Worm (Caenorhabditis elegans): ENCODE data around the gene uev-2.
A peak's percentile ranks its signal among the peaks of the same experiment; 100 is the strongest.

uev-2 gene

ce11 chrIII:5557246-5557819 is 25.6 kb upstream of the uev-2 start, which contains the start of gene rpc-2 (continued):
- TF ChIP-seq aha-1 (tag) (peak; percentile 66), vab-7 (GFP tag; IDR thresholded peaks at IDR 0.05) (no peak), spr-3 (GFP tag; optimal IDR thresholded peaks at IDR 0.05) (no peak), lin-13 (GFP tag; optimal IDR thresholded peaks at IDR 0.05) (no peak), nhr-77 (tag; optimal IDR thresholded peaks at IDR 0.05) (no peak), madf-9 (GFP tag; conservative IDR thresholded peaks at IDR 0.05) (no peak), tag-97 (GFP tag; IDR thresholded peaks at IDR 0.05) (no peak), lin-1 (GFP tag; IDR thresholded peaks at IDR 0.05) (no peak), php-3 (GFP tag; IDR thresholded peaks at IDR 0.05) (peak; percentile 44; the same call in 1 of the 2 replicates), zip-2 (tag; optimal IDR thresholded peaks at IDR 0.05) (no peak), skn-1 (tag; optimal IDR thresholded peaks at IDR 0.05) (no peak), mes-2 (tag; optimal IDR thresholded peaks at IDR 0.05; ENCODE audit: poor library complexity, severe bottlenecking) (no peak), attf-4 (tag; optimal IDR thresholded peaks at IDR 0.05) (no peak), ceh-62 (tag; optimal IDR thresholded peaks at IDR 0.05) (no peak), F10B5.3 (tag; optimal IDR thresholded peaks at IDR 0.05) (no peak), Y5F2A.4 (GFP tag; optimal IDR thresholded peaks at IDR 0.05) (no peak), ctbp-1 (GFP tag; IDR thresholded peaks at IDR 0.05) (no peak), hlh-30 (tag; optimal IDR thresholded peaks at IDR 0.05; ENCODE audit: insufficient read depth) (no peak), dmd-8 (GFP tag; IDR thresholded peaks at IDR 0.05) (0 out of 2 replicates have a peak, but pooled peaks have one; percentile 51), T26A8.4 (GFP tag; IDR thresholded peaks at IDR 0.05) (peak; percentile 52; the same call in 1 of the 2 replicates), egl-27 (tag; optimal IDR thresholded peaks at IDR 0.05) (no peak), rbr-2 (tag; optimal IDR thresholded peaks at IDR 0.05) (no peak), ceh-28 (tag; optimal IDR thresholded peaks at IDR 0.05) (no peak), ZK546.5 (tag; optimal IDR thresholded peaks at IDR 0.05) (no peak), ztf-11 (tag; optimal IDR thresholded peaks at IDR 0.05) (no peak), ceh-20 (GFP tag; IDR thresholded peaks at IDR 0.05) (no peak), Y75B8A.6 (GFP tag; IDR thresholded peaks at IDR 0.05) (peak; percentile 16; the same call in 1 of the 2 replicates), nhr-48 (tag; optimal IDR thresholded peaks at IDR 0.05) (no peak), daf-19 (GFP tag; conservative IDR thresholded peaks at IDR 0.05) (no peak), mxl-3 (GFP tag; optimal IDR thresholded peaks at IDR 0.05) (no peak), daf-16 (GFP tag; optimal IDR thresholded peaks at IDR 0.05) (no peak), daf-16 (tag; optimal IDR thresholded peaks at IDR 0.05) (no peak), ztf-7 (tag; optimal IDR thresholded peaks at IDR 0.05) (no peak), ceh-44 (GFP tag; IDR thresholded peaks at IDR 0.05) (no peak)

ce11 chrIII:5563680-5564079 is 19.2 kb upstream of the uev-2 start:
- TF ChIP-seq arid-1 (GFP tag; conservative IDR thresholded peaks at IDR 0.05) = no peak
- TF ChIP-seq ctbp-1 (GFP tag; IDR thresholded peaks at IDR 0.05) = no peak
- no peak for TF ChIP-seq F37D6.2 (tag; optimal IDR thresholded peaks at IDR 0.05)
- TF ChIP-seq gei-8 (GFP tag; optimal IDR thresholded peaks at IDR 0.05) = no peak
- TF ChIP-seq zip-11 (GFP tag; IDR thresholded peaks at IDR 0.05) = no peak
- TF ChIP-seq Y75B8A.6 (GFP tag; IDR thresholded peaks at IDR 0.05) = no peak
- no peak for TF ChIP-seq ztf-7 (tag; optimal IDR thresholded peaks at IDR 0.05)
- TF ChIP-seq lin-39 (tag; optimal IDR thresholded peaks at IDR 0.05) = no peak
- TF ChIP-seq egl-27 (tag; optimal IDR thresholded peaks at IDR 0.05) = no peak
- no peak for TF ChIP-seq ceh-62 (tag; optimal IDR thresholded peaks at IDR 0.05)
- no peak for TF ChIP-seq daf-8 (GFP tag; IDR thresholded peaks at IDR 0.05)
- TF ChIP-seq spr-1 (tag; optimal IDR thresholded peaks at IDR 0.05) = no peak
- no peak for TF ChIP-seq lin-1 (GFP tag; IDR thresholded peaks at IDR 0.05)
- TF ChIP-seq F10B5.3 (tag; optimal IDR thresholded peaks at IDR 0.05) = no peak
- no peak for TF ChIP-seq nhr-102 (tag; optimal IDR thresholded peaks at IDR 0.05)
- TF ChIP-seq T26A8.4 (GFP tag; IDR thresholded peaks at IDR 0.05) = no peak
- TF ChIP-seq Y48G9A.11 (GFP tag; IDR thresholded peaks at IDR 0.05) = no peak
- no peak for TF ChIP-seq ceh-82 (tag; optimal IDR thresholded peaks at IDR 0.05)
- no peak for TF ChIP-seq mxl-2 (GFP tag; conservative IDR thresholded peaks at IDR 0.05)
- TF ChIP-seq dpl-1 (GFP tag; optimal IDR thresholded peaks at IDR 0.05) = no peak
- peak in 1 of 2 experiments; percentile 15 for TF ChIP-seq daf-16 (GFP tag; optimal IDR thresholded peaks at IDR 0.05)
- no peak for TF ChIP-seq daf-16 (tag; optimal IDR thresholded peaks at IDR 0.05)
- TF ChIP-seq hmg-1.1 (GFP tag; IDR thresholded peaks at IDR 0.05) = no peak
- no peak for TF ChIP-seq R02D3.7 (tag; optimal IDR thresholded peaks at IDR 0.05)
- no peak for TF ChIP-seq spr-3 (GFP tag; optimal IDR thresholded peaks at IDR 0.05)
- TF ChIP-seq fkh-10 (GFP tag; optimal IDR thresholded peaks at IDR 0.05) = no peak
- TF ChIP-seq dmd-8 (GFP tag; IDR thresholded peaks at IDR 0.05) = no peak
- TF ChIP-seq rbr-2 (tag; optimal IDR thresholded peaks at IDR 0.05) = no peak
- TF ChIP-seq nhr-11 (tag; optimal IDR thresholded peaks at IDR 0.05) = peak; percentile 50
- no peak for TF ChIP-seq ceh-44 (GFP tag; IDR thresholded peaks at IDR 0.05)
- TF ChIP-seq vab-7 (GFP tag; IDR thresholded peaks at IDR 0.05) = no peak
